Fruit fly (Drosophila melanogaster): ENCODE results near the gene CG14711.
A peak's percentile ranks its signal among the peaks of the same experiment; 100 is the strongest.

CG14711 gene

DNA sequence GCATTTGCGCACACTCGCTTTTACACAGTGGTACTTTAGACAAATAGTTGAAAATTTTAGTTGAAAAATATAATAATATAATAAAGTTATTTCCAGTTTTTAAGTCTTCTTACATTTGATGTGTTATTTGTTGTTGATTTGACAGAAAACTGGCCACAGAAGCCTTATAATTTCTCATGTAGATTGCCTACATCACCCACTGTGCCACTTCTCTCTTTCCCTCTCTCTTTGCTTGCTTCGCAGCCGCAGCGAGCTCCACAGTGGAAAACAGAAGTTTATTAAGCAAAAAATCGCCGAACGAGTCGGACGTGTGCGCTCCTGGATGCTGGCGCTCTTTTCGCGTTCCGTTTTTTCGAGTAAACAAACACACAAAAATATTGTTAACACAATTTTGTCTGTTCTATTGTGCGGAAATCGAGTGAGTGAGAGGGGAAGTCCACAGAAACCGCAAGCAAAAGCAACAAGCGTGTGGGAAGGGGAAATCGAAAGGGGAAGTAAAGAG is 32.8 kb downstream of the CG14711 start, which contains the start of gene CG42327 (continued):
- TF ChIP-seq fd64A (GFP tag; optimal IDR thresholded peaks at IDR 0.05): peak; percentile 68
- peak; percentile 76 for TF ChIP-seq CG7987 (GFP tag; optimal IDR thresholded peaks at IDR 0.05)
- TF ChIP-seq CG10979 (tag; optimal IDR thresholded peaks at IDR 0.05): peak; percentile 96
- peak; percentile 89 for TF ChIP-seq ind (GFP tag; optimal IDR thresholded peaks at IDR 0.05)
- TF ChIP-seq gt (GFP tag; IDR thresholded peaks at IDR 0.05): peak; percentile 86
- peak; percentile 41; the same call in 2 of the 3 replicates for TF ChIP-seq HLH4C (GFP tag; IDR thresholded peaks at IDR 0.05; ENCODE audit: partially characterized antibody)
- peak; percentile 59 for TF ChIP-seq CG9817 (tag; optimal IDR thresholded peaks at IDR 0.05)
- TF ChIP-seq en (GFP tag; optimal IDR thresholded peaks at IDR 0.05): peak; percentile 66
- peak; percentile 85 for TF ChIP-seq CG8359 (GFP tag; optimal IDR thresholded peaks at IDR 0.05; ENCODE audit: borderline replicate concordance)

DNA sequence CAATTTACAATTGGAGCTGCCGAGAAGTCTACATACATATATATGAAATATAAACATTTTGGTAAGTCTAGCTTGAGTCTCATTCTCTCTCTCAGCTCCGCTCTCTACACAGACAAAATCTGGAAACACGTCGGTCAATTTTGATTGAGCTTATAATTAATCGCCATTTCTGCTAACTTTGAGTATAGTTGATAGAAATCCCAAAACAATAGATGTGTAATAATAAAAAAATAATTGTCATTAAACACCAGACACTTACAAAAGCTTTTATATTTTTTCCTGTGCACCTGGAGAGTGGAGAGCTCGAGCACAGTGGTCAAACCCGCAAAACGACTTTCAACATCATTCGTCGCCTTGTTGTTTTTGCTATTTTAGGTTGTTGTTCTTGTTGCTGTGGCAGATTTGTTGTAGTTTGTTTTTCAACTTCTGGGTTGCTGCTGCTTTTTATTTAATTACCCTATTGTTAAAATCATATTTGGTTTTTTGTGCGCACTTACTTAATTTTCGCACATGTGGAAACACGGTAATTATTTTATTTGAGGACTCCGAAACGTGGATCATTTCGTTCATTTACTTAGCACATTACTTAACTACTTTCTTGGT is 33.6 kb downstream of the CG14711 start:
- TF ChIP-seq Atf6 (GFP tag; IDR thresholded peaks at IDR 0.05): peak; percentile 97
- peak; percentile 97 for TF ChIP-seq chn (GFP tag; optimal IDR thresholded peaks at IDR 0.05)
- TF ChIP-seq wdn (GFP tag; IDR thresholded peaks at IDR 0.05): peak; percentile 97
- peak; percentile 99 for TF ChIP-seq Rfx (GFP tag; IDR thresholded peaks at IDR 0.05)
- TF ChIP-seq Deaf1 (tag; optimal IDR thresholded peaks at IDR 0.05): peak; percentile 80
- TF ChIP-seq sc (optimal IDR thresholded peaks at IDR 0.05): no peak
- TF ChIP-seq sc (GFP tag; optimal IDR thresholded peaks at IDR 0.05): peak; percentile 92
- TF ChIP-seq sima (GFP tag; optimal IDR thresholded peaks at IDR 0.05): peak; percentile 74
- peak; percentile 97 for TF ChIP-seq Dek (tag; optimal IDR thresholded peaks at IDR 0.05)
- TF ChIP-seq CG12236 (GFP tag; optimal IDR thresholded peaks at IDR 0.05): peak; percentile 90
- TF ChIP-seq CG6175 (GFP tag; IDR thresholded peaks at IDR 0.05): peak; percentile 96
- TF ChIP-seq Sry-β (GFP tag; optimal IDR thresholded peaks at IDR 0.05): peak; percentile 59
- TF ChIP-seq CG13624 (GFP tag; optimal IDR thresholded peaks at IDR 0.05): peak; percentile 95
- TF ChIP-seq Atf3 (GFP tag; optimal IDR thresholded peaks at IDR 0.05): peak; percentile 90
- peak; percentile 96 for TF ChIP-seq esg (GFP tag; conservative IDR thresholded peaks at IDR 0.05)
- TF ChIP-seq CG7839 (tag; optimal IDR thresholded peaks at IDR 0.05): peak; percentile 97
- peak; percentile 79 for TF ChIP-seq exex (tag; optimal IDR thresholded peaks at IDR 0.05)
- TF ChIP-seq Dp (GFP tag; optimal IDR thresholded peaks at IDR 0.05): peak; percentile 6
- peak; percentile 93 for TF ChIP-seq CG30431 (GFP tag; optimal IDR thresholded peaks at IDR 0.05)
- peak; percentile 73 for TF ChIP-seq Nf-YC (tag; optimal IDR thresholded peaks at IDR 0.05)
- peak; percentile 94 for TF ChIP-seq CG11085 (GFP tag; IDR thresholded peaks at IDR 0.05)
- peak; percentile 90 for TF ChIP-seq sim (GFP tag; IDR thresholded peaks at IDR 0.05)
- peak; percentile 96 for TF ChIP-seq bcd (GFP tag; optimal IDR thresholded peaks at IDR 0.05)
- TF ChIP-seq CG9727 (GFP tag; optimal IDR thresholded peaks at IDR 0.05): peak; percentile 94
- TF ChIP-seq Dip3 (GFP tag; optimal IDR thresholded peaks at IDR 0.05): peak; percentile 96
- TF ChIP-seq CG4730 (GFP tag; IDR thresholded peaks at IDR 0.05): peak; percentile 95
- TF ChIP-seq CG6813 (GFP tag; optimal IDR thresholded peaks at IDR 0.05): peak; percentile 95
- TF ChIP-seq CG9437 (GFP tag; optimal IDR thresholded peaks at IDR 0.05): peak; percentile 87
- peak; percentile 91 for TF ChIP-seq CG6854 (GFP tag; optimal IDR thresholded peaks at IDR 0.05)
- peak; percentile 93 for TF ChIP-seq Side (GFP tag; optimal IDR thresholded peaks at IDR 0.05)
- peak; percentile 84 for TF ChIP-seq wek (GFP tag; optimal IDR thresholded peaks at IDR 0.05)
- peak; percentile 97 for TF ChIP-seq al (GFP tag; IDR thresholded peaks at IDR 0.05)
- peak; percentile 93 for TF ChIP-seq Asciz (GFP tag; optimal IDR thresholded peaks at IDR 0.05)
- TF ChIP-seq oc (tag; optimal IDR thresholded peaks at IDR 0.05): peak; percentile 98
- peak; percentile 87 for TF ChIP-seq dm (GFP tag; optimal IDR thresholded peaks at IDR 0.05)
- peak; percentile 97 for TF ChIP-seq unpg (GFP tag; optimal IDR thresholded peaks at IDR 0.05)
- TF ChIP-seq sd (tag; optimal IDR thresholded peaks at IDR 0.05): peak; percentile 85
- TF ChIP-seq CG7928 (GFP tag; optimal IDR thresholded peaks at IDR 0.05): peak; percentile 78
- TF ChIP-seq CG8281 (tag; optimal IDR thresholded peaks at IDR 0.05): peak; percentile 83

Measured in whole organism, embryonic.